Worm (Caenorhabditis elegans) whole organism, late embryonic: ENCODE measurements around the gene ZC190.10.

ENCODE experiments used
- C08G9.2 ChIP-seq: sonication (generic microtip); optimal IDR thresholded peaks from 2 replicates; lab custom pipeline; 2016; ENCODE audit warnings: mild to moderate bottlenecking, missing genetic modification characterization, moderate library complexity, missing compliant biosample characterization
- C38D4.7 ChIP-seq: fragments of 200-800 bp; sonication (Bioruptor generic); optimal IDR thresholded peaks from 2 replicates; lab custom pipeline; 2018; ENCODE audit warnings: mild to moderate bottlenecking, missing genetic modification characterization, moderate library complexity, missing compliant biosample characterization
- K09A11.1 ChIP-seq: sonication (generic microtip); optimal IDR thresholded peaks from 2 replicates; lab custom pipeline; 2017; ENCODE audit warnings: antibody characterized with exemption, mild to moderate bottlenecking, missing genetic modification characterization, missing compliant biosample characterization; ENCODE audit not compliant: insufficient read depth
- T23F11.4 ChIP-seq: fragments of 200-800 bp; sonication (Bioruptor generic); optimal IDR thresholded peaks from 2 replicates; lab custom pipeline; 2018; ENCODE audit warnings: mild to moderate bottlenecking, missing genetic modification characterization, missing compliant biosample characterization
- Y22D7AL.16 ChIP-seq: sonication (generic microtip); optimal IDR thresholded peaks from 2 replicates; lab custom pipeline; 2016; ENCODE audit warnings: missing genetic modification characterization, missing compliant biosample characterization
- ceh-14 ChIP-seq: sonication (generic microtip); optimal IDR thresholded peaks from 2 replicates; lab custom pipeline; 2016; ENCODE audit warnings: missing genotype, missing genetic modification characterization, missing compliant biosample characterization
- ceh-19 ChIP-seq: fragments of 200-800 bp; sonication (Bioruptor generic); optimal IDR thresholded peaks from 2 replicates; lab custom pipeline; 2018; ENCODE audit warnings: mild to moderate bottlenecking, missing genetic modification characterization, missing compliant biosample characterization
- ceh-24 ChIP-seq: sonication (generic microtip); optimal IDR thresholded peaks from 2 replicates; lab custom pipeline; 2016; ENCODE audit warnings: mild to moderate bottlenecking, missing genetic modification characterization, missing compliant biosample characterization
- ceh-31 ChIP-seq: sonication (generic microtip); optimal IDR thresholded peaks from 2 replicates; lab custom pipeline; 2016; ENCODE audit warnings: missing genetic modification characterization, missing compliant biosample characterization
- ceh-45 ChIP-seq: fragments of 200-800 bp; sonication (Bioruptor generic); IDR thresholded peaks from 2 replicates; pipeline ENCODE4 v1.3.6; 2022; ENCODE audit warnings: missing genetic modification reagents, missing genetic modification characterization, missing compliant biosample characterization
- ceh-9 ChIP-seq: sonication (generic microtip); optimal IDR thresholded peaks from 2 replicates; lab custom pipeline; 2016; ENCODE audit warnings: mild to moderate bottlenecking, missing genetic modification characterization, inconsistent platforms, missing compliant biosample characterization
- elt-2 ChIP-seq: sonication (generic microtip); optimal IDR thresholded peaks from 2 replicates; lab custom pipeline; 2016; ENCODE audit warnings: missing genetic modification reagents, missing genetic modification characterization, missing compliant biosample characterization
- elt-4 ChIP-seq: sonication (generic microtip); optimal IDR thresholded peaks from 2 replicates; lab custom pipeline; 2016; ENCODE audit warnings: missing genetic modification characterization, missing compliant biosample characterization
- eyg-1 ChIP-seq: sonication (generic microtip); optimal IDR thresholded peaks from 2 replicates; lab custom pipeline; 2016; ENCODE audit warnings: missing genotype, missing genetic modification characterization, missing compliant biosample characterization
- fax-1 ChIP-seq: sonication (generic microtip); optimal IDR thresholded peaks from 2 replicates; lab custom pipeline; 2016; ENCODE audit warnings: missing genotype, missing genetic modification characterization, missing compliant biosample characterization
- fkh-10 ChIP-seq: fragments of 150-350 bp; optimal IDR thresholded peaks from 2 replicates; lab custom pipeline; 2014; ENCODE audit warnings: missing biosample characterization, missing genetic modification reagents, missing genetic modification characterization
- hlh-13 ChIP-seq: fragments of 200-800 bp; sonication (Bioruptor generic); optimal IDR thresholded peaks from 2 replicates; lab custom pipeline; 2018; ENCODE audit warnings: mild to moderate bottlenecking, missing genetic modification characterization, missing compliant biosample characterization
- hlh-15 ChIP-seq: sonication (generic microtip); optimal IDR thresholded peaks from 2 replicates; lab custom pipeline; 2016; ENCODE audit warnings: missing genetic modification characterization, missing compliant biosample characterization
- lim-6 ChIP-seq: sonication (generic microtip); optimal IDR thresholded peaks from 2 replicates; lab custom pipeline; 2016; ENCODE audit warnings: missing genetic modification characterization, missing compliant biosample characterization
- mec-3 ChIP-seq: sonication (generic microtip); optimal IDR thresholded peaks from 2 replicates; lab custom pipeline; 2016; ENCODE audit warnings: borderline replicate concordance, missing genetic modification characterization, missing compliant biosample characterization
- nhr-232 ChIP-seq: sonication (generic microtip); optimal IDR thresholded peaks from 2 replicates; lab custom pipeline; 2016; ENCODE audit warnings: missing genetic modification characterization, missing compliant biosample characterization
- npax-4 ChIP-seq: sonication (generic microtip); optimal IDR thresholded peaks from 2 replicates; lab custom pipeline; 2016; ENCODE audit warnings: missing genetic modification characterization, missing compliant biosample characterization
- pat-9 ChIP-seq: fragments of 200-800 bp; sonication (Bioruptor generic); optimal IDR thresholded peaks from 2 replicates; lab custom pipeline; 2018; ENCODE audit warnings: mild to moderate bottlenecking, missing genetic modification characterization, moderate library complexity, missing compliant biosample characterization
- pax-1 ChIP-seq: fragments of 150-350 bp; optimal IDR thresholded peaks from 2 replicates; lab custom pipeline; 2014; ENCODE audit warnings: missing biosample characterization, missing genetic modification characterization
- pqm-1 ChIP-seq: sonication (generic microtip); optimal IDR thresholded peaks from 2 replicates; lab custom pipeline; 2016; ENCODE audit warnings: missing genetic modification characterization, missing compliant biosample characterization
- ref-2 ChIP-seq: sonication (generic microtip); optimal IDR thresholded peaks from 2 replicates; lab custom pipeline; 2016; ENCODE audit warnings: missing genetic modification characterization, missing compliant biosample characterization
- sdc-2 ChIP-seq: sonication (generic microtip); optimal IDR thresholded peaks from 2 replicates; lab custom pipeline; 2016; ENCODE audit warnings: missing genotype, missing genetic modification characterization, missing compliant biosample characterization
- sox-2 ChIP-seq: fragments of 200-800 bp; sonication (Bioruptor generic); IDR thresholded peaks from 2 replicates; pipeline ENCODE4 v1.3.6; 2022; ENCODE audit warnings: missing genetic modification reagents, missing genetic modification characterization, missing compliant biosample characterization
- sox-4 ChIP-seq: sonication (generic microtip); optimal IDR thresholded peaks from 2 replicates; lab custom pipeline; 2017; ENCODE audit warnings: mild to moderate bottlenecking, missing genetic modification characterization, inconsistent platforms, missing compliant biosample characterization
- tbx-7 ChIP-seq: sonication (generic microtip); optimal IDR thresholded peaks from 2 replicates; lab custom pipeline; 2016; ENCODE audit warnings: missing genotype, missing genetic modification characterization, missing compliant biosample characterization
- unc-42 ChIP-seq: sonication (generic microtip); optimal IDR thresholded peaks from 2 replicates; lab custom pipeline; 2016; ENCODE audit warnings: missing genotype, missing genetic modification characterization, missing compliant biosample characterization
- unc-55 ChIP-seq: sonication (generic microtip); optimal IDR thresholded peaks from 2 replicates; lab custom pipeline; 2017; ENCODE audit warnings: missing biosample characterization, missing genetic modification reagents, missing genetic modification characterization

The ZC190.10 gene

DNA sequence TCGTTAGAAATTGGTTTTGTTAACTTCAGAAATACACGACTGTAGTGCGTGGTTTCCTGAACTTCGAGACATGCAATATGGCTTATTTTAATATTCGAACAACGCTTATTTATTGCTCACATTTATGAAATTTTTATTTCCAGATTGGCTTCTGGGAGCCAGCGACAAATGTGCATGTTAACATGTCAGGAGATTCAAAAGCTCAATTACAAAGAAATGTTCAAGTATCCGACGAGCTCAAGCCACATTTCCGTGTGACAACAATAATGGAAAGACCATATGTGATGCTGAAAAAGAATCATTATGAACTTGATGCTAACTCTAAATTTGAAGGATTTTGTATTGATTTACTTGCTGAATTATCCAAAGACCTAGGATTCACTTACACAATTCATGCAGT is 22.3 kb upstream of the ZC190.10 start:
- TF ChIP-seq ceh-24 (no peak), pqm-1 (tag; lab: Kevin White, UChicago) (no peak), T23F11.4 (GFP tag; lab: Kevin White, UChicago) (no peak), ceh-45 (GFP tag; lab: Robert Waterston, UW) (no peak), unc-55 (GFP tag; lab: Kevin White, UChicago) (no peak), Y22D7AL.16 (no peak), ref-2 (tag; lab: Kevin White, UChicago) (no peak)

DNA sequence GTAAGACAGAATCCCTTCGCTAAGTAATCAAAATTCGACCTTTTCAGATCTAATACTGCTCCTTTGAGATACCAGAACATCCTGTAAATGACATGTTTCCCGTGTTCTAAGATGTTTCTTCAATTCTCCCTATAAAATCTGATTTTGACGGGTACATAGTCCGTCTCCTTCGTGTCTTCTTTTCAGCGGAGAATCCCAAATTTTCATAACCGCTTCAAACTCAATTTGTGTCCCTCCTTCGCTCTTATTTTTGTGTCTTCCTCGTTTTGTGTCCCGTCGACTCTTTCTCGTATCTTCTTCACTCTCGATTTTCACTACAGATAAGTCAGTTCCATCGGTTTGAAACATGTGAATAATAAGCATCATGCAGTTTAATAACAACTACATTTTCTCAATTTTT is 20.1 kb upstream of the ZC190.10 start, which contains the start of gene glr-5:
TSS of gene glr-5 (plus strand) at position 321 of the 400 bp plus-strand sequence.
- TF ChIP-seq unc-42 (tag; lab: Kevin White, UChicago): peak; percentile 91
- no peak for TF ChIP-seq tbx-7
- TF ChIP-seq ref-2 (tag; lab: Kevin White, UChicago): no peak

DNA sequence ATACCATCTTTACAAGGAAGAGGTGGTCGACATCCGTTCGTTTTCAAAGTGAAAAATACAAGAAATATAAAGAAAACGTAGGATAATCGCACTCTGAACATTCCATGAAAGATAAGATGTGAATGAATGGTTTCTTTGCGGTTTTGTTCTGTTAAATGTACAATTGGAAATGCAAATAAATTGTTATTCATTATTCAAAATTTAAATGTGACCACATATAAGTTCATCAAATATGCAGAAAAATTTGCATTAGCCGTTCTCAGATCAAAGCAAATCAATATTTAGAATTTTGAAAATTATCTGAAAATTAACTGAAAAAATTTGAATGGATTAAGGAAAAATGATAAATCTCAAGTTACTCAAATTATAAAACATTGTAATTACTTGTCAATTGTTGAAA is 15.8 kb upstream of the ZC190.10 start, which contains the start of gene ZC178.2:
TSS of gene ZC178.2 (minus strand) at position 101 of the 400 bp plus-strand sequence.
- TF ChIP-seq ceh-24 (no peak), elt-4 (tag; lab: Kevin White, UChicago) (no peak), nhr-232 (tag; lab: Kevin White, UChicago) (no peak), ceh-14 (tag; lab: Kevin White, UChicago) (no peak), elt-2 (tag; lab: Kevin White, UChicago) (no peak), pax-1 (tag; lab: Kevin White, UChicago) (no peak), T23F11.4 (GFP tag; lab: Kevin White, UChicago) (no peak)

DNA sequence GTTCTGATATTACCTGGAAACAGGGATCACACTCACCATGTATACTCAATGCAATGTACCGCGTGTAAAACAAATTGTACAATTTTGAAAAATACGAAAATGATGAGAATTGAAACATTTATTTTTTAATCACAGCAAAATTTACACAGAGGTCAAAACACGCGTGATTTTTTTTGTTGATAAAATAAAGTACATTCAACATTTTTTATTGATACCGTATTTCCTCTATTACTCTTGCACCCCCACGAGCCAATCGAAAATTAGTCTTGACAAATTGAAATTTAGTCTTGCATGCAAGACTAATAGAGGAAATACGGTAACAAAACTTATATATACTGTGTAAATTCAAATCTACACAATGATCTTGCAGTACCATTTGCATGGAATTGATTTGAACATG is 8.4 kb downstream of the ZC190.10 start, which contains the start of gene ZC190.8:
TSS of gene ZC190.8 (minus strand) at position 101 of the 400 bp plus-strand sequence.
- TF ChIP-seq ceh-9: no peak
- TF ChIP-seq C08G9.2: no peak
- TF ChIP-seq K09A11.1 (tag; lab: Kevin White, UChicago): no peak
- no peak for TF ChIP-seq hlh-13 (GFP tag; lab: Kevin White, UChicago)
- TF ChIP-seq unc-42 (tag; lab: Kevin White, UChicago): no peak
- no peak for TF ChIP-seq elt-2 (tag; lab: Kevin White, UChicago)
- TF ChIP-seq hlh-15 (tag; lab: Kevin White, UChicago): no peak
- TF ChIP-seq eyg-1 (tag; lab: Kevin White, UChicago): no peak
- TF ChIP-seq npax-4 (tag; lab: Kevin White, UChicago): no peak
- TF ChIP-seq ref-2 (tag; lab: Kevin White, UChicago): no peak
- no peak for TF ChIP-seq Y22D7AL.16
- no peak for TF ChIP-seq T23F11.4 (GFP tag; lab: Kevin White, UChicago)
- TF ChIP-seq sdc-2 (tag; lab: Kevin White, UChicago): no peak
- TF ChIP-seq ceh-31 (tag; lab: Kevin White, UChicago): no peak
- no peak for TF ChIP-seq mec-3
- no peak for TF ChIP-seq pat-9 (tag; lab: Kevin White, UChicago)

DNA sequence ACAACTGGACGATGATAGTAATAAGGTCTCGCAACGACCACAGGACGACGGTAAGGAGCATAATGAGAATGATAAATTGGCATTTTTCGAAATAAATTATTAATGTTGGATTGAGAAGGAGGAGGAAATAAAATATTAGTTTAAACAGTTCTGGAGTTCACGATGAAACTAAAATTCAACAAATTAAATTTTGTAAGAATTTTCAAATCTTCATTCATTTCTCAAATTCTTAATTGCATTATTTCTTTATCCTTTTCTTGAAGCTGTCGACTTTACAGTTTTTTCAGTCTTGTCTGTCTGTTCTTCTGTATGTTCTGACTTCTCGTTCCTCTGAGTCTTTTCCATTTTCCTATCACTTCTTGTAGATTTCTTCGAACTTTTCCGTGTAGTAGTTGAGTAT is 9.4 kb downstream of the ZC190.10 start, which contains the start of gene ZC190.7:
TSS of gene ZC190.7 (minus strand) at position 101 of the 400 bp plus-strand sequence.
- TF ChIP-seq ceh-9 (no peak), C38D4.7 (GFP tag; lab: Kevin White, UChicago) (no peak), sox-2 (GFP tag; lab: Robert Waterston, UW) (no peak), pqm-1 (tag; lab: Kevin White, UChicago) (no peak), lim-6 (tag; lab: Kevin White, UChicago) (no peak), Y22D7AL.16 (no peak), unc-55 (GFP tag; lab: Kevin White, UChicago) (no peak), fax-1 (no peak), hlh-15 (tag; lab: Kevin White, UChicago) (no peak), npax-4 (tag; lab: Kevin White, UChicago) (no peak), sox-4 (tag; lab: Kevin White, UChicago) (no peak), fkh-10 (GFP tag; lab: Kevin White, UChicago) (no peak), ceh-19 (GFP tag; lab: Kevin White, UChicago) (no peak)
